Fruit fly (Drosophila melanogaster) Kc167 (cell line): ENCODE results near the gene Dredd.

Experiments
- Sin3A ChIP-seq: fragments of >200 bp; optimal IDR thresholded peaks from 2 replicates; lab custom pipeline; 2018; ENCODE audit warnings: missing external identifiers
- h ChIP-seq: fragments of >200 bp; optimal IDR thresholded peaks from 3 replicates; lab custom pipeline; 2018; ENCODE audit warnings: missing external identifiers
- psq ChIP-seq: fragments of >200 bp; optimal IDR thresholded peaks from 2 replicates; lab custom pipeline; 2017; ENCODE audit warnings: missing external identifiers

DNA sequence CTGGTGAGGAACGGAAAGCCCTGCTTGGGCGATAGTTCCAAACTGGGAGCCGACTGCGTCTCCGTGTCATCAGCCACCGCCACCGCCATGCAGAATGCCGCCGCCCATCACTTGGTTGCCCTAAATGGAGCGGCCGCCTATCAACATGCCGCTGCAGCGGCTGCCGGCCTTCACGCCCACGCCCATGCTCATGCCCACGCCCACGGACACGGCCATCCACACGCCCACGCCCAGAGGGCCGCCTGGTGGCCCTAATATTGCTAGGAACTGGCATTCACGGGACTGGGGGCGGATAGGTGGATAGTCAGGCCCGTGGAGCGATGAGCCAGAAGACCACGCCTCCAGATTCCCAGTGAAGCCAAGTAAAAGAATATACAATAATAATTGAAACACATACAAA, 38.3 kb downstream of the Dredd start:
- no peak for TF ChIP-seq Sin3A (lab: Kevin White, UChicago)
- TF ChIP-seq psq (lab: Kevin White, UChicago): no peak
- no peak for TF ChIP-seq h (lab: Kevin White, UChicago)
